Fruit fly (Drosophila melanogaster) whole organism, embryonic: ENCODE measurements around the gene CG13085.

Experiments used
- Aef1 ChIP-seq: fragments of 200-800 bp; sonication (Bioruptor generic); IDR thresholded peaks from 3 replicates; pipeline ENCODE4 v1.3.6; 2022; ENCODE audit warnings: missing biosample characterization, missing genetic modification characterization
- CG10431 ChIP-seq: fragments of 200-800 bp; sonication (Bioruptor generic); optimal IDR thresholded peaks from 3 replicates; lab custom pipeline; 2018; ENCODE audit warnings: missing biosample characterization, mild to moderate bottlenecking, missing genetic modification characterization
- CG10543 ChIP-seq: fragments of 200-800 bp; sonication (Bioruptor generic); optimal IDR thresholded peaks from 3 replicates; lab custom pipeline; 2017; ENCODE audit warnings: missing biosample characterization, mild to moderate bottlenecking, missing genetic modification characterization, moderate library complexity
- CG11247 ChIP-seq: fragments of 200-800 bp; sonication (Bioruptor generic); IDR thresholded peaks from 2 replicates; pipeline ENCODE4 v1.3.6; 2022; ENCODE audit warnings: missing biosample characterization, missing genetic modification characterization
- CG11696 ChIP-seq: fragments of 200-800 bp; sonication (Bioruptor generic); IDR thresholded peaks from 2 replicates; pipeline ENCODE4 v1.3.6; 2022; ENCODE audit warnings: missing biosample characterization, missing genetic modification characterization
- CG13287 ChIP-seq: fragments of 200-800 bp; sonication (Bioruptor generic); IDR thresholded peaks from 2 replicates; pipeline ENCODE4 v1.3.6; 2022; ENCODE audit warnings: missing biosample characterization, missing genetic modification characterization; ENCODE audit not compliant: partially characterized antibody
- CG13775 ChIP-seq: fragments of 200-800 bp; sonication (Bioruptor generic); optimal IDR thresholded peaks from 3 replicates; lab custom pipeline; 2017; ENCODE audit warnings: missing biosample characterization, mild to moderate bottlenecking, missing genetic modification characterization
- CG14710 ChIP-seq: fragments of 200-800 bp; sonication (Bioruptor generic); optimal IDR thresholded peaks from 3 replicates; lab custom pipeline; 2019; ENCODE audit warnings: missing biosample characterization, mild to moderate bottlenecking, missing genetic modification characterization, moderate library complexity
- CG16779 ChIP-seq: fragments of 200-800 bp; sonication (Bioruptor generic); IDR thresholded peaks from 2 replicates; pipeline ENCODE4 v1.3.6; 2022; ENCODE audit warnings: missing biosample characterization, missing genetic modification characterization
- CG17186 ChIP-seq: fragments of 200-800 bp; sonication (Bioruptor generic); optimal IDR thresholded peaks from 3 replicates; lab custom pipeline; 2017; ENCODE audit warnings: missing biosample characterization, missing genetic modification reagents, missing genetic modification characterization
- CG17328 ChIP-seq: fragments of 200-800 bp; sonication (Bioruptor generic); IDR thresholded peaks from 2 replicates; pipeline ENCODE4 v1.3.6; 2022; ENCODE audit warnings: missing biosample characterization, missing genetic modification characterization
- CG18619 ChIP-seq: fragments of 200-800 bp; sonication (Bioruptor generic); optimal IDR thresholded peaks from 3 replicates; lab custom pipeline; 2017; ENCODE audit warnings: missing biosample characterization, mild to moderate bottlenecking, missing genetic modification characterization
- CG2120 ChIP-seq: fragments of 200-800 bp; sonication (Bioruptor generic); optimal IDR thresholded peaks from 3 replicates; lab custom pipeline; 2016; ENCODE audit warnings: missing biosample characterization, missing genetic modification characterization
- CG3407 ChIP-seq: fragments of 200-800 bp; sonication (Bioruptor generic); optimal IDR thresholded peaks from 2 replicates; lab custom pipeline; 2018; ENCODE audit warnings: missing biosample characterization, mild to moderate bottlenecking, missing genetic modification characterization
- CG4404 ChIP-seq: fragments of 200-800 bp; sonication (Bioruptor generic); IDR thresholded peaks from 2 replicates; pipeline ENCODE4 v1.3.6; 2022; ENCODE audit warnings: missing biosample characterization, missing genetic modification characterization
- CG4424 ChIP-seq: fragments of 200-800 bp; sonication (Bioruptor generic); optimal IDR thresholded peaks from 3 replicates; lab custom pipeline; 2016; ENCODE audit warnings: missing biosample characterization, missing genetic modification characterization
- CG7963 ChIP-seq: fragments of 200-800 bp; sonication (Bioruptor generic); IDR thresholded peaks from 3 replicates; pipeline ENCODE4 v1.3.6; 2022; ENCODE audit warnings: missing biosample characterization, missing genetic modification characterization; ENCODE audit not compliant: partially characterized antibody
- CG9437 ChIP-seq: fragments of 200-800 bp; sonication (Bioruptor generic); optimal IDR thresholded peaks from 2 replicates; lab custom pipeline; 2018; ENCODE audit warnings: missing biosample characterization, mild to moderate bottlenecking, missing genetic modification characterization
- Dbx ChIP-seq: fragments of 200-800 bp; sonication (Bioruptor generic); IDR thresholded peaks from 3 replicates; pipeline ENCODE4 v1.3.6; 2022; ENCODE audit warnings: missing biosample characterization, missing genetic modification characterization
- Dek ChIP-seq: fragments of 200-800 bp; sonication (Bioruptor generic); optimal IDR thresholded peaks from 3 replicates; lab custom pipeline; 2019; ENCODE audit warnings: missing biosample characterization, mild to moderate bottlenecking, missing genetic modification characterization, moderate library complexity
- Ets65A ChIP-seq: fragments of 200-800 bp; sonication (Bioruptor generic); peaks from one replicate; lab custom pipeline; 2016; ENCODE audit warnings: missing biosample characterization, missing genetic modification characterization
- MESR4 ChIP-seq: fragments of 200-800 bp; sonication (Bioruptor generic); optimal IDR thresholded peaks from 2 replicates; lab custom pipeline; 2018; ENCODE audit warnings: missing biosample characterization, mild to moderate bottlenecking, missing genetic modification characterization, moderate library complexity
- Myb ChIP-seq: fragments of 200-800 bp; sonication (Bioruptor generic); optimal IDR thresholded peaks from 2 replicates; lab custom pipeline; 2016; ENCODE audit warnings: missing biosample characterization, missing genetic modification characterization
- Nf-YA ChIP-seq: fragments of 200-800 bp; sonication (Bioruptor generic); IDR thresholded peaks from 2 replicates; pipeline ENCODE4 v1.3.6; 2022; ENCODE audit warnings: missing biosample characterization, missing genetic modification characterization
- Oaz ChIP-seq: fragments of 200-800 bp; sonication (Bioruptor generic); IDR thresholded peaks from 2 replicates; pipeline ENCODE4 v1.3.6; 2022; ENCODE audit warnings: missing biosample characterization, missing genetic modification characterization
- Oli ChIP-seq: fragments of 200-800 bp; sonication (Bioruptor generic); optimal IDR thresholded peaks from 2 replicates; lab custom pipeline; 2018; ENCODE audit warnings: missing biosample characterization, mild to moderate bottlenecking, missing genetic modification characterization, moderate library complexity
- Trl ChIP-seq, 3 experiments: fragments of >200 bp in 2 of 3; fragments of 200-800 bp in 1 of 3; sonication (Bioruptor generic) in 1 of 3; optimal IDR thresholded peaks; 2 replicates in 1 of 3; 3 replicates in 2 of 3; lab custom pipeline; 2016 to 2017; ENCODE audit warnings: missing biosample characterization in 1 of 3, missing genetic modification characterization in 1 of 3
- Usf ChIP-seq: fragments of 200-800 bp; sonication (Bioruptor generic); optimal IDR thresholded peaks from 2 replicates; lab custom pipeline; 2017; ENCODE audit warnings: missing genotype, missing biosample characterization, missing genetic modification characterization
- Vsx1 ChIP-seq: fragments of 200-800 bp; sonication (Bioruptor generic); optimal IDR thresholded peaks from 2 replicates; lab custom pipeline; 2017; ENCODE audit warnings: missing biosample characterization, mild to moderate bottlenecking, missing genetic modification characterization, missing genetic modification reagents
- bsh ChIP-seq, 2 experiments: fragments of 200-800 bp; sonication (Bioruptor generic); optimal IDR thresholded peaks; 2 replicates each; lab custom pipeline; 2017 to 2018; ENCODE audit warnings: mild to moderate bottlenecking in 2 of 2, missing biosample characterization in 2 of 2, missing genetic modification characterization in 2 of 2, moderate library complexity in 1 of 2
- caup ChIP-seq: fragments of 200-800 bp; sonication (Bioruptor generic); optimal IDR thresholded peaks from 3 replicates; lab custom pipeline; 2017; ENCODE audit warnings: missing biosample characterization, mild to moderate bottlenecking, missing genetic modification characterization, moderate library complexity; ENCODE audit not compliant: severe bottlenecking
- chn ChIP-seq: fragments of 200-800 bp; sonication (Bioruptor generic); optimal IDR thresholded peaks from 2 replicates; lab custom pipeline; 2016; ENCODE audit warnings: missing biosample characterization, missing genetic modification characterization
- dan ChIP-seq: fragments of 200-800 bp; sonication (Bioruptor generic); IDR thresholded peaks from 2 replicates; pipeline ENCODE4 v1.3.6; 2022; ENCODE audit warnings: missing biosample characterization, missing genetic modification characterization
- eyg ChIP-seq: fragments of 200-800 bp; sonication (Bioruptor generic); optimal IDR thresholded peaks from 3 replicates; lab custom pipeline; 2016; ENCODE audit warnings: missing biosample characterization, missing genetic modification characterization
- fru ChIP-seq: fragments of >200 bp; optimal IDR thresholded peaks from 2 replicates; lab custom pipeline; 2017
- gcm2 ChIP-seq: fragments of 200-800 bp; sonication (Bioruptor generic); optimal IDR thresholded peaks from 2 replicates; lab custom pipeline; 2016; ENCODE audit warnings: missing biosample characterization, missing genetic modification characterization
- gsb-n ChIP-seq: fragments of 200-800 bp; sonication (Bioruptor generic); optimal IDR thresholded peaks from 3 replicates; lab custom pipeline; 2018; ENCODE audit warnings: missing biosample characterization, mild to moderate bottlenecking, missing genetic modification characterization
- ham ChIP-seq: fragments of 200-800 bp; sonication (Bioruptor generic); IDR thresholded peaks from 2 replicates; pipeline ENCODE4 v1.3.6; 2022; ENCODE audit warnings: missing biosample characterization, missing genetic modification characterization
- hkb ChIP-seq, 2 experiments: fragments of 200-800 bp in 1 of 2; fragments of >200 bp in 1 of 2; sonication (Bioruptor generic) in 1 of 2; IDR thresholded peaks in 1 of 2; optimal IDR thresholded peaks in 1 of 2; 2 replicates each; pipeline versions ENCODE4 v1.3.6 to Lab custom; 2017 to 2022; ENCODE audit warnings: missing biosample characterization in 1 of 2, missing genetic modification characterization in 1 of 2
- lab ChIP-seq: fragments of 200-800 bp; sonication (Bioruptor generic); optimal IDR thresholded peaks from 3 replicates; lab custom pipeline; 2017; ENCODE audit warnings: missing biosample characterization, missing genetic modification characterization, mild to moderate bottlenecking, moderate library complexity, missing genetic modification reagents
- lmd ChIP-seq: fragments of 200-800 bp; sonication (Bioruptor generic); IDR thresholded peaks from 2 replicates; pipeline ENCODE4 v1.3.6; 2022; ENCODE audit warnings: missing biosample characterization, missing genetic modification characterization
- nerfin-1 ChIP-seq: fragments of 200-800 bp; sonication (Bioruptor generic); optimal IDR thresholded peaks from 3 replicates; lab custom pipeline; 2019; ENCODE audit warnings: missing biosample characterization, mild to moderate bottlenecking, missing genetic modification characterization, moderate library complexity
- nom ChIP-seq: fragments of 200-800 bp; sonication (Bioruptor generic); optimal IDR thresholded peaks from 2 replicates; lab custom pipeline; 2017; ENCODE audit warnings: missing biosample characterization, missing genetic modification characterization, mild to moderate bottlenecking, moderate library complexity, missing genetic modification reagents
- pho ChIP-seq: fragments of 200-800 bp; sonication (Bioruptor generic); optimal IDR thresholded peaks from 2 replicates; lab custom pipeline; 2016; ENCODE audit warnings: missing biosample characterization, missing genetic modification characterization
- pros ChIP-seq: fragments of 200-800 bp; sonication (Bioruptor generic); optimal IDR thresholded peaks from 3 replicates; lab custom pipeline; 2019; ENCODE audit warnings: missing biosample characterization, mild to moderate bottlenecking, missing genetic modification characterization, moderate library complexity
- pzg ChIP-seq: fragments of 200-800 bp; sonication (Bioruptor generic); optimal IDR thresholded peaks from 3 replicates; lab custom pipeline; 2018; ENCODE audit warnings: missing biosample characterization, mild to moderate bottlenecking, missing genetic modification characterization, moderate library complexity
- scrt ChIP-seq: fragments of 200-800 bp; sonication (Bioruptor generic); optimal IDR thresholded peaks from 2 replicates; lab custom pipeline; 2018; ENCODE audit warnings: missing biosample characterization, mild to moderate bottlenecking, missing genetic modification characterization, moderate library complexity
- usp ChIP-seq: fragments of >200 bp; optimal IDR thresholded peaks from 2 replicates; lab custom pipeline; 2017; ENCODE audit warnings: missing biosample characterization, missing genetic modification characterization

Gene CG13085

DNA sequence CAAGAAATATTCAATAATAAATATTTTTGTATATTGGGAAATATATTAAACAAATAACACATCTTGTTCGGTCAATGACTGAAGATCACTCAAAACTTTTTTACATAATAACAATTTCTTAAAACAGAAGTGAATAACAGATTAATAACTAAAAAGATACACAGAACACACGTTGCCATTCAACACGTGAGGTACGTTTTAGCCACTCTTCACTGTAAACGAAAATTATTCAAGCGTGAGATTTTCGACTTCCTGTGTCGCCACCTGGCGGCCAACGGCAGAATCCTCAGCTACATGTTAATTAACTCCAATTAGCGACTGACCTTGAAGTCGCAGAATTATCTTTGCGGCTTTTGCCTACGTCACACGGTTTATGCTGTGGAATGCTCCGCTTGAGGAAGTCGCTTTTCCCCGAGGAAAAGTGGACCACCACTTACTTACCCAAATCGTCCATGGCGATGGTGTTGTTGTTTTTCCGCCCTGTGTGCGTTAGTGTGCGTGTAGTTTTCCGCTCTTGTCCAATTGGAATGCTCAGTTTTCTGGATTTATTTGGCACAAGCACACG lies 2.0 kb downstream of the CG13085 start:
- peak in 1 of 2 experiments; percentile 73 for TF ChIP-seq bsh (GFP tag; optimal IDR thresholded peaks at IDR 0.05; lab: Kevin White, UChicago)
- peak; percentile 88 for TF ChIP-seq Vsx1 (GFP tag; lab: Kevin White, UChicago)
- peak; percentile 66 for TF ChIP-seq Aef1
- no peak for TF ChIP-seq pzg (GFP tag; lab: Kevin White, UChicago)
- TF ChIP-seq eyg (GFP tag; lab: Kevin White, UChicago): no peak
- TF ChIP-seq Ets65A (GFP tag; lab: Kevin White, UChicago): peak; percentile 65
- peak; percentile 69 for TF ChIP-seq CG2120
- TF ChIP-seq CG13775 (GFP tag; lab: Kevin White, UChicago): peak; percentile 66
- TF ChIP-seq Myb (GFP tag; lab: Kevin White, UChicago): no peak
- TF ChIP-seq CG3407 (GFP tag; lab: Kevin White, UChicago): peak; percentile 30
- peak; percentile 49 for TF ChIP-seq CG14710
- TF ChIP-seq CG17328: peak; percentile 79
- peak; percentile 44 for TF ChIP-seq CG9437 (GFP tag; lab: Kevin White, UChicago)
- TF ChIP-seq dan (GFP tag; lab: Robert Waterston, UW): no peak
- TF ChIP-seq CG18619 (GFP tag; lab: Kevin White, UChicago): peak; percentile 65
- peak; percentile 60 for TF ChIP-seq CG11247
- TF ChIP-seq ham (GFP tag; lab: Robert Waterston, UW): no peak
- TF ChIP-seq chn (GFP tag; lab: Kevin White, UChicago): peak; percentile 37
- TF ChIP-seq hkb (optimal IDR thresholded peaks at IDR 0.05; lab: Kevin White, UChicago): no peak
- TF ChIP-seq hkb (GFP tag; IDR thresholded peaks at IDR 0.05; lab: Robert Waterston, UW): peak; percentile 63
- no peak for TF ChIP-seq CG7963 (GFP tag; lab: Robert Waterston, UW)
- peak; percentile 64 for TF ChIP-seq gsb-n (tag; lab: Kevin White, UChicago)
- no peak for TF ChIP-seq nom (GFP tag; lab: Kevin White, UChicago)
- TF ChIP-seq CG4404 (GFP tag; lab: Robert Waterston, UW): peak; percentile 15; the same call in 1 of the 2 replicates
- TF ChIP-seq scrt (GFP tag; lab: Kevin White, UChicago): peak; percentile 53
- TF ChIP-seq CG16779: no peak
- peak; percentile 43; the same call in 2 of the 3 replicates for TF ChIP-seq Dbx (GFP tag; lab: Robert Waterston, UW)
- TF ChIP-seq CG11696 (GFP tag; lab: Robert Waterston, UW): peak; percentile 46; the same call in 1 of the 2 replicates
- peak; percentile 23; the same call in 1 of the 2 replicates for TF ChIP-seq Oaz (GFP tag; lab: Robert Waterston, UW)
- TF ChIP-seq nerfin-1 (tag; lab: Kevin White, UChicago): peak; percentile 91
- TF ChIP-seq usp (GFP tag; lab: Kevin White, UChicago): no peak
- TF ChIP-seq Oli (tag; lab: Kevin White, UChicago): peak; percentile 74
- no peak for TF ChIP-seq CG13287 (GFP tag; lab: Robert Waterston, UW)
- peak; percentile 62 for TF ChIP-seq Dek (tag; lab: Kevin White, UChicago)
- TF ChIP-seq CG10431: peak; percentile 48
- no peak for TF ChIP-seq Trl (optimal IDR thresholded peaks at IDR 0.05; lab: Kevin White, UChicago)
- peak; percentile 52 for TF ChIP-seq Trl (GFP tag; optimal IDR thresholded peaks at IDR 0.05; lab: Kevin White, UChicago)
- TF ChIP-seq gcm2 (GFP tag; lab: Kevin White, UChicago): peak; percentile 37
- peak; percentile 73 for TF ChIP-seq lmd
- TF ChIP-seq pros (GFP tag; lab: Kevin White, UChicago): peak; percentile 81
- TF ChIP-seq Nf-YA (GFP tag; lab: Robert Waterston, UW): peak; percentile 39; the same call in 1 of the 2 replicates
- no peak for TF ChIP-seq fru (lab: Kevin White, UChicago)
- TF ChIP-seq caup (GFP tag; lab: Kevin White, UChicago): peak; percentile 50
- TF ChIP-seq Usf (GFP tag; lab: Kevin White, UChicago): peak; percentile 39
- no peak for TF ChIP-seq MESR4 (GFP tag; lab: Kevin White, UChicago)
- TF ChIP-seq CG10543 (GFP tag; lab: Kevin White, UChicago): peak; percentile 72
- no peak for TF ChIP-seq CG17186
- peak; percentile 74 for TF ChIP-seq CG4424 (GFP tag; lab: Kevin White, UChicago)
- TF ChIP-seq lab (GFP tag; lab: Kevin White, UChicago): peak; percentile 86
- TF ChIP-seq pho (GFP tag; lab: Kevin White, UChicago): peak; percentile 38
